Worm (Caenorhabditis elegans) whole organism, mixed stage, embryonic: ENCODE measurements around the gene nuo-3.
A peak's percentile ranks its signal among the peaks of the same experiment; 100 is the strongest.

Source experiments
- blmp-1 ChIP-seq: fragments of 150-350 bp; optimal IDR thresholded peaks from 2 replicates; lab custom pipeline; 2014; ENCODE audit warnings: missing biosample characterization, missing genetic modification characterization
- ces-1 ChIP-seq: fragments of 150-350 bp; optimal IDR thresholded peaks from 2 replicates; lab custom pipeline; 2014; ENCODE audit warnings: missing biosample characterization, missing genetic modification reagents, missing genetic modification characterization
- lsy-2 ChIP-seq: fragments of 150-350 bp; optimal IDR thresholded peaks from 2 replicates; lab custom pipeline; 2014; ENCODE audit warnings: missing biosample characterization, missing genetic modification characterization

DNA sequence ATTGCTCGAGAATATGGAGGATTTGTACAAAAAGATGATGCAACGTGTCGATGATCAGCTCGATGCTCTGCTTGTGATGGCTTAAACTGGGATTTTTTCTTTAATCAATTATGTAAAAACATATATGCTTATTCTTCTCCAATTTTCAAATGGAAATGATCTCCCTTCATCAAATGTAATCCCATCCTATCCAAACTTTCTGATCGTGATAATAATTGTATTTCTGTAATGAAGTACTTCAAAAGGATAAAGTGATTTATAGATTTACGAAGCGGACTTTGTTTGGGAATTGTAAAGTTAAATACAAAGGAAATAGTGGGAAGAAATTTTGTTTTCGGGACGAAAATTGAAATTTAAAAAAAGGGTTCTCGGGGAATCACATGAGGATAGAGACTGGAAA, 6.8 kb downstream of the nuo-3 start:
- TF ChIP-seq lsy-2 (tag; lab: Kevin White, UChicago) (no peak), blmp-1 (tag; lab: Kevin White, UChicago) (no peak), ces-1 (GFP tag; lab: Kevin White, UChicago) (peak; percentile 16)
